Worm (Caenorhabditis elegans) whole organism, late embryonic: ENCODE measurements around the gene Y94H6A.10.
"Not testable (repeated sequence)": the region's sequence is repeated elsewhere in the genome, so short reads cannot be mapped to it uniquely, and the experiment has no call there.

ENCODE experiments used
- ama-1 ChIP-seq: fragments of 150-350 bp; optimal IDR thresholded peaks from 2 replicates; lab custom pipeline; 2014
- dve-1 ChIP-seq: sonication (generic microtip); optimal IDR thresholded peaks from 2 replicates; lab custom pipeline; 2017; ENCODE audit warnings: antibody characterized with exemption, mild to moderate bottlenecking, missing genetic modification characterization, missing compliant biosample characterization
- pha-4 ChIP-seq: fragments of 150-350 bp; optimal IDR thresholded peaks from 2 replicates; lab custom pipeline; 2018; ENCODE audit warnings: missing biosample characterization, missing genetic modification reagents, missing genetic modification characterization
- pqm-1 ChIP-seq: sonication (generic microtip); optimal IDR thresholded peaks from 2 replicates; lab custom pipeline; 2016; ENCODE audit warnings: missing genetic modification characterization, missing compliant biosample characterization
- pros-1 ChIP-seq: fragments of 150-350 bp; optimal IDR thresholded peaks from 2 replicates; lab custom pipeline; 2014; ENCODE audit warnings: missing biosample characterization, missing genetic modification reagents, missing genetic modification characterization
- tbx-2 ChIP-seq: sonication (generic microtip); optimal IDR thresholded peaks from 2 replicates; lab custom pipeline; 2016; ENCODE audit warnings: missing genetic modification characterization, missing compliant biosample characterization
- unc-3 ChIP-seq, 2 experiments: fragments of 200-800 bp in 1 of 2; sonication (Bioruptor generic) in 1 of 2; sonication (generic microtip) in 1 of 2; conservative IDR thresholded peaks in 1 of 2; optimal IDR thresholded peaks in 1 of 2; 2 replicates each; pipeline versions ENCODE4 v1.3.6 to Lab custom; 2016 to 2022; ENCODE audit warnings: missing compliant biosample characterization in 2 of 2, missing genetic modification characterization in 2 of 2, missing genetic modification reagents in 1 of 2
- unc-86 ChIP-seq: sonication (generic microtip); optimal IDR thresholded peaks from 2 replicates; lab custom pipeline; 2016; ENCODE audit warnings: missing genetic modification characterization, missing compliant biosample characterization

DNA sequence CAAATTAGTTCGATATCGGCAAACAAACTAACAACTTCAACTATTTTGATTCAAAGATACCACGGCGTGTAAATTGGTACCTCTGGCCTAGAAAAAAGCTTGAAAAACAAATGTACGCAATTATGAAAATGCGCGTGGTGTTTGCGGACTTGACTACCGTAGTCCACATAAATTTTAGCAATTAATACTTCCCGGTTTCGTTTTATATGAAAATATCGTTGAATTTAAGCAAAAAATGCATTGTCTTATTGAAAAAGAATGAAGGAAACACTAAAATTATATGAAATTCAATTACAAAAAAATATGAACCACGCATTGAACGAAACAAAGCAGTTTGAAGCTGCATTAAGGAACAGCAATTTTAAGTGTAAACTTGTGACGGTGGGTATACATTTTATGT lies 35.6 kb downstream of the Y94H6A.10 start, which contains the start of gene gpx-4:
- TF ChIP-seq unc-86; dve-1 (tag; lab: Kevin White, UChicago); pqm-1; ama-1 (lab: Kevin White, UChicago); unc-3 (GFP tag; conservative IDR thresholded peaks at IDR 0.05; lab: Robert Waterston, UW); unc-3 (tag; optimal IDR thresholded peaks at IDR 0.05; lab: Kevin White, UChicago); pros-1 (tag; lab: Kevin White, UChicago); pha-4 (tag; lab: Kevin White, UChicago); tbx-2 (tag; lab: Kevin White, UChicago): not testable (repeated sequence)
